Fruit fly (Drosophila melanogaster) whole organism, embryonic: ENCODE data around the gene CG7139.

ENCODE experiments used
- ATbp ChIP-seq: fragments of 200-800 bp; sonication (Bioruptor generic); optimal IDR thresholded peaks from 2 replicates; lab custom pipeline; 2017; ENCODE audit warnings: missing biosample characterization, mild to moderate bottlenecking, missing genetic modification characterization, missing genetic modification reagents
- Atf3 ChIP-seq: fragments of 200-800 bp; sonication (Bioruptor generic); optimal IDR thresholded peaks from 3 replicates; lab custom pipeline; 2016; ENCODE audit warnings: missing biosample characterization, missing genetic modification characterization
- CG10147 ChIP-seq: fragments of 200-800 bp; sonication (Bioruptor generic); optimal IDR thresholded peaks from 2 replicates; lab custom pipeline; 2019; ENCODE audit warnings: missing biosample characterization, mild to moderate bottlenecking, missing genetic modification characterization, moderate library complexity
- CG10274 ChIP-seq: fragments of 200-800 bp; sonication (Bioruptor generic); optimal IDR thresholded peaks from 3 replicates; lab custom pipeline; 2017; ENCODE audit warnings: missing biosample characterization, mild to moderate bottlenecking, missing genetic modification characterization
- CG11456 ChIP-seq: fragments of 200-800 bp; sonication (Bioruptor generic); IDR thresholded peaks from 3 replicates; pipeline ENCODE4 v1.3.6; 2022; ENCODE audit warnings: missing biosample characterization, missing genetic modification characterization
- CG11560 ChIP-seq: fragments of 200-800 bp; sonication (Bioruptor generic); IDR thresholded peaks from 3 replicates; pipeline ENCODE4 v1.3.6; 2022; ENCODE audit warnings: missing biosample characterization, missing genetic modification characterization
- CG12155 ChIP-seq: fragments of 200-800 bp; sonication (Bioruptor generic); optimal IDR thresholded peaks from 3 replicates; lab custom pipeline; 2016; ENCODE audit warnings: missing biosample characterization, missing genetic modification characterization
- CG14710 ChIP-seq: fragments of 200-800 bp; sonication (Bioruptor generic); optimal IDR thresholded peaks from 3 replicates; lab custom pipeline; 2019; ENCODE audit warnings: missing biosample characterization, mild to moderate bottlenecking, missing genetic modification characterization, moderate library complexity
- CG15011 ChIP-seq: fragments of 200-800 bp; sonication (Bioruptor generic); optimal IDR thresholded peaks from 3 replicates; lab custom pipeline; 2018; ENCODE audit warnings: missing biosample characterization, mild to moderate bottlenecking, missing genetic modification characterization
- CG1529 ChIP-seq: fragments of 200-800 bp; sonication (Bioruptor generic); optimal IDR thresholded peaks from 3 replicates; lab custom pipeline; 2018; ENCODE audit warnings: missing biosample characterization, missing genetic modification characterization
- CG17328 ChIP-seq: fragments of 200-800 bp; sonication (Bioruptor generic); IDR thresholded peaks from 2 replicates; pipeline ENCODE4 v1.3.6; 2022; ENCODE audit warnings: missing biosample characterization, missing genetic modification characterization
- CG17612 ChIP-seq: fragments of 200-800 bp; sonication (Bioruptor generic); IDR thresholded peaks from 2 replicates; pipeline ENCODE4 v1.3.6; 2022; ENCODE audit warnings: missing biosample characterization, missing genetic modification characterization
- CG18764 ChIP-seq: fragments of 200-800 bp; sonication (Bioruptor generic); optimal IDR thresholded peaks from 3 replicates; lab custom pipeline; 2016; ENCODE audit warnings: missing biosample characterization, missing genetic modification characterization
- CG2678 ChIP-seq: fragments of 200-800 bp; sonication (Bioruptor generic); optimal IDR thresholded peaks from 3 replicates; lab custom pipeline; 2019; ENCODE audit warnings: missing biosample characterization, mild to moderate bottlenecking, missing genetic modification characterization, moderate library complexity
- CG30020 ChIP-seq: fragments of 200-800 bp; optimal IDR thresholded peaks from 2 replicates; lab custom pipeline; 2019; ENCODE audit warnings: missing biosample characterization, mild to moderate bottlenecking, missing genetic modification characterization, moderate library complexity
- CG30431 ChIP-seq: fragments of 200-800 bp; sonication (Bioruptor generic); optimal IDR thresholded peaks from 2 replicates; lab custom pipeline; 2017; ENCODE audit warnings: missing biosample characterization, missing genetic modification characterization
- CG34422 ChIP-seq: fragments of 200-800 bp; sonication (Bioruptor generic); IDR thresholded peaks from 3 replicates; pipeline ENCODE4 v1.3.6; 2022; ENCODE audit warnings: missing biosample characterization, missing genetic modification characterization
- CG3995 ChIP-seq: fragments of 200-800 bp; sonication (Bioruptor generic); optimal IDR thresholded peaks from 3 replicates; lab custom pipeline; 2016; ENCODE audit warnings: missing biosample characterization, missing genetic modification characterization
- CG4360 ChIP-seq: fragments of 200-800 bp; sonication (Bioruptor generic); IDR thresholded peaks from 2 replicates; pipeline ENCODE4 v1.3.6; 2022; ENCODE audit warnings: missing biosample characterization, missing genetic modification characterization
- CG6765 ChIP-seq: fragments of 200-800 bp; sonication (Bioruptor generic); optimal IDR thresholded peaks from 3 replicates; lab custom pipeline; 2017; ENCODE audit warnings: missing biosample characterization, mild to moderate bottlenecking, missing genetic modification characterization
- CG6854 ChIP-seq: fragments of 200-800 bp; sonication (Bioruptor generic); optimal IDR thresholded peaks from 3 replicates; lab custom pipeline; 2017; ENCODE audit warnings: missing biosample characterization, mild to moderate bottlenecking, missing genetic modification characterization
- CG7372 ChIP-seq: fragments of 200-800 bp; sonication (Bioruptor generic); IDR thresholded peaks from 2 replicates; pipeline ENCODE4 v1.3.6; 2022; ENCODE audit warnings: missing biosample characterization, missing genetic modification characterization
- CG7839 ChIP-seq: fragments of 200-800 bp; sonication (Bioruptor generic); optimal IDR thresholded peaks from 3 replicates; lab custom pipeline; 2018; ENCODE audit warnings: missing biosample characterization, mild to moderate bottlenecking, missing genetic modification characterization, moderate library complexity
- CG7928 ChIP-seq: fragments of 200-800 bp; sonication (Bioruptor generic); optimal IDR thresholded peaks from 2 replicates; lab custom pipeline; 2017; ENCODE audit warnings: missing biosample characterization, mild to moderate bottlenecking, missing genetic modification characterization
- CG9437 ChIP-seq: fragments of 200-800 bp; sonication (Bioruptor generic); optimal IDR thresholded peaks from 2 replicates; lab custom pipeline; 2018; ENCODE audit warnings: missing biosample characterization, mild to moderate bottlenecking, missing genetic modification characterization
- CG9817 ChIP-seq: fragments of 200-800 bp; sonication (Bioruptor generic); optimal IDR thresholded peaks from 2 replicates; lab custom pipeline; 2018; ENCODE audit warnings: missing biosample characterization, mild to moderate bottlenecking, missing genetic modification characterization, moderate library complexity
- E2f2 ChIP-seq: fragments of 200-800 bp; sonication (Bioruptor generic); IDR thresholded peaks from 2 replicates; pipeline ENCODE4 v1.3.6; 2022; ENCODE audit warnings: missing biosample characterization, missing genetic modification characterization
- GATAe ChIP-seq: fragments of 200-800 bp; sonication (Bioruptor generic); conservative IDR thresholded peaks from 2 replicates; pipeline ENCODE4 v1.3.6; 2022; ENCODE audit warnings: missing biosample characterization, missing genetic modification characterization
- HLH3B ChIP-seq: fragments of 200-800 bp; sonication (Bioruptor generic); IDR thresholded peaks from 2 replicates; pipeline ENCODE4 v1.3.6; 2022; ENCODE audit warnings: missing biosample characterization, missing genetic modification characterization
- Ravus ChIP-seq: fragments of 200-800 bp; sonication (Bioruptor generic); IDR thresholded peaks from 2 replicates; pipeline ENCODE4 v1.3.6; 2022; ENCODE audit warnings: missing biosample characterization, missing genetic modification characterization
- Sry-β ChIP-seq: fragments of 200-800 bp; sonication (Bioruptor generic); optimal IDR thresholded peaks from 2 replicates; lab custom pipeline; 2018; ENCODE audit warnings: missing biosample characterization, mild to moderate bottlenecking, missing genetic modification characterization, moderate library complexity
- Ssrp ChIP-seq: fragments of 200-800 bp; sonication (Bioruptor generic); optimal IDR thresholded peaks from 2 replicates; lab custom pipeline; 2018; ENCODE audit warnings: missing biosample characterization, mild to moderate bottlenecking, missing genetic modification characterization, moderate library complexity
- abd-A ChIP-seq: fragments of 200-800 bp; sonication (Bioruptor generic); optimal IDR thresholded peaks from 3 replicates; lab custom pipeline; 2019; ENCODE audit warnings: missing biosample characterization, mild to moderate bottlenecking, missing genetic modification characterization, moderate library complexity
- amos ChIP-seq: fragments of 200-800 bp; sonication (Bioruptor generic); IDR thresholded peaks from 2 replicates; pipeline ENCODE4 v1.3.6; 2022; ENCODE audit warnings: missing biosample characterization, missing genetic modification characterization; ENCODE audit not compliant: partially characterized antibody
- crol ChIP-seq: fragments of 200-800 bp; sonication (Bioruptor generic); IDR thresholded peaks from 2 replicates; pipeline ENCODE4 v1.3.6; 2022; ENCODE audit warnings: missing biosample characterization, missing genetic modification characterization
- crp ChIP-seq, 2 experiments: fragments of 200-800 bp; sonication (Bioruptor generic); optimal IDR thresholded peaks; 2 replicates in 1 of 2; 3 replicates in 1 of 2; lab custom pipeline; 2017; ENCODE audit warnings: missing biosample characterization in 2 of 2, missing genetic modification characterization in 2 of 2, mild to moderate bottlenecking in 1 of 2, moderate library complexity in 1 of 2
- dmrt11E ChIP-seq: fragments of 200-800 bp; sonication (Bioruptor generic); optimal IDR thresholded peaks from 3 replicates; lab custom pipeline; 2018; ENCODE audit warnings: missing biosample characterization, mild to moderate bottlenecking, missing genetic modification characterization, moderate library complexity
- fd3F ChIP-seq: fragments of 200-800 bp; sonication (Bioruptor generic); optimal IDR thresholded peaks from 2 replicates; lab custom pipeline; 2018; ENCODE audit warnings: missing biosample characterization, mild to moderate bottlenecking, missing genetic modification characterization, moderate library complexity
- gt ChIP-seq: fragments of 200-800 bp; sonication (Bioruptor generic); IDR thresholded peaks from 2 replicates; pipeline ENCODE4 v1.3.6; 2022; ENCODE audit warnings: missing biosample characterization, missing genetic modification characterization
- h ChIP-seq: fragments of >200 bp; optimal IDR thresholded peaks from 2 replicates; lab custom pipeline; 2017
- hth ChIP-seq: fragments of >200 bp; optimal IDR thresholded peaks from 2 replicates; lab custom pipeline; 2017; ENCODE audit warnings: inconsistent platforms
- knrl ChIP-seq: fragments of 200-800 bp; sonication (Bioruptor generic); IDR thresholded peaks from 3 replicates; pipeline ENCODE4 v1.3.6; 2022; ENCODE audit warnings: missing biosample characterization, missing genetic modification characterization; ENCODE audit not compliant: partially characterized antibody
- maf-S ChIP-seq: fragments of 200-800 bp; sonication (Bioruptor generic); optimal IDR thresholded peaks from 2 replicates; lab custom pipeline; 2016; ENCODE audit warnings: missing biosample characterization, missing genetic modification characterization
- mam ChIP-seq: fragments of 200-800 bp; sonication (Bioruptor generic); optimal IDR thresholded peaks from 3 replicates; lab custom pipeline; 2016; ENCODE audit warnings: missing biosample characterization, missing genetic modification characterization
- nerfin-2 ChIP-seq: fragments of 200-800 bp; sonication (Bioruptor generic); IDR thresholded peaks from 2 replicates; pipeline ENCODE4 v1.3.6; 2022; ENCODE audit warnings: missing biosample characterization, missing genetic modification characterization; ENCODE audit not compliant: partially characterized antibody
- rib ChIP-seq: fragments of 200-800 bp; sonication (Bioruptor generic); IDR thresholded peaks from 2 replicates; pipeline ENCODE4 v1.3.6; 2022; ENCODE audit warnings: missing biosample characterization, missing genetic modification characterization
- scrt ChIP-seq: fragments of 200-800 bp; sonication (Bioruptor generic); optimal IDR thresholded peaks from 2 replicates; lab custom pipeline; 2018; ENCODE audit warnings: missing biosample characterization, mild to moderate bottlenecking, missing genetic modification characterization, moderate library complexity
- tna ChIP-seq: fragments of 200-800 bp; sonication (Bioruptor generic); IDR thresholded peaks from 2 replicates; pipeline ENCODE4 v1.3.6; 2022; ENCODE audit warnings: missing biosample characterization, missing genetic modification characterization; ENCODE audit not compliant: partially characterized antibody
- tx ChIP-seq: fragments of 200-800 bp; sonication (Bioruptor generic); optimal IDR thresholded peaks from 2 replicates; lab custom pipeline; 2016; ENCODE audit warnings: missing biosample characterization, missing genetic modification characterization
- unpg ChIP-seq: fragments of 200-800 bp; sonication (Bioruptor generic); optimal IDR thresholded peaks from 3 replicates; lab custom pipeline; 2018; ENCODE audit warnings: missing biosample characterization, mild to moderate bottlenecking, missing genetic modification characterization, moderate library complexity
- wek ChIP-seq: fragments of 200-800 bp; sonication (Bioruptor generic); optimal IDR thresholded peaks from 3 replicates; lab custom pipeline; 2018; ENCODE audit warnings: missing biosample characterization, mild to moderate bottlenecking, missing genetic modification characterization, moderate library complexity

CG7139 gene

dm6 chr3L:22078063-22078462 is 6.4 kb upstream of the CG7139 start (continued):
- TF ChIP-seq CG10274 = no peak
- TF ChIP-seq CG12155 (GFP tag; lab: Kevin White, UChicago) = peak; percentile 43
- TF ChIP-seq CG1529 (GFP tag; lab: Kevin White, UChicago) = peak; percentile 13
- peak; percentile 17 for TF ChIP-seq ATbp (GFP tag; lab: Kevin White, UChicago)
- peak; percentile 60 for TF ChIP-seq CG14710 (tag; lab: Kevin White, UChicago)
- peak; percentile 57 for TF ChIP-seq CG17328
- TF ChIP-seq nerfin-2 (GFP tag; lab: Robert Waterston, UW) = peak; percentile 60; the same call in 1 of the 2 replicates
- no peak for TF ChIP-seq crol (GFP tag; lab: Robert Waterston, UW)
- no peak for TF ChIP-seq CG9817
- TF ChIP-seq CG2678 (tag; lab: Kevin White, UChicago) = peak; percentile 52
- TF ChIP-seq tx = peak; percentile 35
- TF ChIP-seq HLH3B (GFP tag; lab: Robert Waterston, UW) = peak; percentile 56; the same call in 1 of the 2 replicates
- no peak for TF ChIP-seq CG7372
- TF ChIP-seq Ssrp (tag; lab: Kevin White, UChicago) = peak; percentile 39
- TF ChIP-seq CG10147 = peak; percentile 9
- TF ChIP-seq CG9437 = peak; percentile 33
- no peak for TF ChIP-seq CG3995 (GFP tag; lab: Kevin White, UChicago)
- peak; percentile 77 for TF ChIP-seq amos
- TF ChIP-seq CG15011 (GFP tag; lab: Kevin White, UChicago) = no peak
- TF ChIP-seq Ravus (GFP tag; lab: Robert Waterston, UW) = no peak
- no peak for TF ChIP-seq abd-A (tag; lab: Kevin White, UChicago)
- peak; percentile 64; the same call in 2 of the 3 replicates for TF ChIP-seq CG34422 (GFP tag; lab: Robert Waterston, UW)
- TF ChIP-seq CG6854 (GFP tag; lab: Kevin White, UChicago) = peak; percentile 48
- peak; percentile 55 for TF ChIP-seq CG7839 (tag; lab: Kevin White, UChicago)
- TF ChIP-seq mam (GFP tag; lab: Kevin White, UChicago) = peak; percentile 48
- peak; percentile 28; the same call in 1 of the 2 replicates for TF ChIP-seq gt (GFP tag; lab: Robert Waterston, UW)
- no peak for TF ChIP-seq CG30020 (tag; lab: Kevin White, UChicago)
- no peak for TF ChIP-seq rib
- no peak for TF ChIP-seq crp (GFP tag; optimal IDR thresholded peaks at IDR 0.05; lab: Kevin White, UChicago)
- no peak for TF ChIP-seq h (lab: Kevin White, UChicago)
- no peak for TF ChIP-seq Atf3
- TF ChIP-seq unpg (GFP tag; lab: Kevin White, UChicago) = peak; percentile 63
- peak; percentile 72; the same call in 2 of the 3 replicates for TF ChIP-seq knrl (GFP tag; lab: Robert Waterston, UW)
- TF ChIP-seq CG4360 = no peak
- TF ChIP-seq wek (GFP tag; lab: Kevin White, UChicago) = no peak
- no peak for TF ChIP-seq GATAe (GFP tag; lab: Robert Waterston, UW)
- TF ChIP-seq dmrt11E (tag; lab: Kevin White, UChicago) = peak; percentile 66
- TF ChIP-seq Sry-β (GFP tag; lab: Kevin White, UChicago) = peak; percentile 34
- peak; percentile 28 for TF ChIP-seq CG30431
- 0 out of 2 replicates have a peak, but pooled peaks have one; percentile 52 for TF ChIP-seq CG17612 (GFP tag; lab: Robert Waterston, UW)
- peak; percentile 20; the same call in 1 of the 2 replicates for TF ChIP-seq E2f2 (GFP tag; lab: Robert Waterston, UW)
- no peak for TF ChIP-seq CG6765
- peak; percentile 32 for TF ChIP-seq CG18764
- TF ChIP-seq tna (GFP tag; lab: Robert Waterston, UW) = peak; percentile 7; the same call in 1 of the 2 replicates
- TF ChIP-seq CG7928 = no peak
- TF ChIP-seq scrt = peak; percentile 5
- no peak for TF ChIP-seq fd3F
- no peak for TF ChIP-seq CG11560
- no peak for TF ChIP-seq hth
- TF ChIP-seq maf-S (GFP tag; lab: Kevin White, UChicago) = peak; percentile 14
- peak; percentile 64; the same call in 1 of the 3 replicates for TF ChIP-seq CG11456
